Worm (Caenorhabditis elegans) whole organism, L1 larva: ENCODE measurements around the gene ptp-3.
A peak's percentile ranks its signal among the peaks of the same experiment; 100 is the strongest.

Source experiments
- C04F5.9 ChIP-seq: sonication (generic microtip); optimal IDR thresholded peaks from 2 replicates; lab custom pipeline; 2016; ENCODE audit warnings: missing genetic modification characterization, missing compliant biosample characterization
- C16A3.4 ChIP-seq: fragments of 150-350 bp; optimal IDR thresholded peaks from 2 replicates; lab custom pipeline; 2014; ENCODE audit warnings: missing biosample characterization, missing genetic modification characterization
- F16B12.6 ChIP-seq: fragments of 150-350 bp; optimal IDR thresholded peaks from 2 replicates; lab custom pipeline; 2014; ENCODE audit warnings: missing biosample characterization, missing genetic modification characterization
- aha-1 ChIP-seq: fragments of 150-350 bp; optimal IDR thresholded peaks from 2 replicates; lab custom pipeline; 2014; ENCODE audit warnings: missing biosample characterization, missing genetic modification characterization
- aly-2 ChIP-seq: fragments of 150-350 bp; optimal IDR thresholded peaks from 2 replicates; lab custom pipeline; 2014; ENCODE audit warnings: missing biosample characterization, missing genetic modification characterization
- ama-1 ChIP-seq: fragments of 150-350 bp; optimal IDR thresholded peaks from 2 replicates; lab custom pipeline; 2014
- ceh-8 ChIP-seq: fragments of 200-800 bp; sonication (Bioruptor generic); optimal IDR thresholded peaks from 2 replicates; lab custom pipeline; 2018; ENCODE audit warnings: mild to moderate bottlenecking, missing genetic modification characterization, moderate library complexity, missing compliant biosample characterization
- ceh-88 ChIP-seq: fragments of 200-800 bp; sonication (Bioruptor generic); IDR thresholded peaks from 2 replicates; pipeline ENCODE4 v1.3.6; 2022; ENCODE audit warnings: missing genetic modification characterization, missing compliant biosample characterization
- ces-1 ChIP-seq: fragments of 150-350 bp; optimal IDR thresholded peaks from 2 replicates; lab custom pipeline; 2014; ENCODE audit warnings: missing biosample characterization, missing genetic modification reagents, missing genetic modification characterization
- dpl-1 ChIP-seq, 3 experiments: fragments of 150-350 bp in 2 of 3; sonication (generic microtip) in 1 of 3; optimal IDR thresholded peaks; 2 replicates each; lab custom pipeline; 2014 to 2017; ENCODE audit warnings: missing biosample characterization in 3 of 3, missing genetic modification characterization in 3 of 3, missing genetic modification reagents in 3 of 3
- dsc-1 ChIP-seq: sonication (generic microtip); optimal IDR thresholded peaks from 2 replicates; lab custom pipeline; 2016; ENCODE audit warnings: mild to moderate bottlenecking, missing genetic modification characterization, missing compliant biosample characterization
- efl-1 ChIP-seq, 4 experiments: fragments of 150-350 bp; optimal IDR thresholded peaks in 3 of 4; peaks in 1 of 4; 1 replicate in 1 of 4; 2 replicates in 3 of 4; lab custom pipeline; 2014; ENCODE audit warnings: missing biosample characterization in 2 of 4, missing genetic modification characterization in 2 of 4, missing genetic modification reagents in 2 of 4
- efl-3 ChIP-seq: fragments of 200-800 bp; sonication (Bioruptor generic); optimal IDR thresholded peaks from 2 replicates; lab custom pipeline; 2018; ENCODE audit warnings: mild to moderate bottlenecking, missing genetic modification characterization, missing compliant biosample characterization
- egl-13 ChIP-seq: sonication (generic microtip); optimal IDR thresholded peaks from 2 replicates; lab custom pipeline; 2016; ENCODE audit warnings: missing genotype, missing genetic modification reagents, missing genetic modification characterization, missing compliant biosample characterization
- egl-27 ChIP-seq, 2 experiments: fragments of 150-350 bp in 1 of 2; sonication (generic microtip); optimal IDR thresholded peaks; 3 replicates each; lab custom pipeline; 2017 to 2018; ENCODE audit warnings: missing biosample characterization in 2 of 2, missing genetic modification characterization in 2 of 2, missing genetic modification reagents in 2 of 2
- elt-2 ChIP-seq: sonication (generic microtip); optimal IDR thresholded peaks from 2 replicates; lab custom pipeline; 2016; ENCODE audit warnings: missing genetic modification characterization, mild to moderate bottlenecking, inconsistent platforms, missing compliant biosample characterization, missing genetic modification reagents
- elt-3 ChIP-seq, 6 experiments: fragments of 150-350 bp in 1 of 6; sonication (generic microtip); optimal IDR thresholded peaks; 2 replicates each; lab custom pipeline; 2017 to 2018; ENCODE audit warnings: missing biosample characterization in 6 of 6, missing genetic modification characterization in 6 of 6, inconsistent platforms in 1 of 6
- fkh-4 ChIP-seq: sonication (generic microtip); optimal IDR thresholded peaks from 2 replicates; lab custom pipeline; 2016; ENCODE audit warnings: missing compliant biosample characterization, missing genetic modification characterization, borderline replicate concordance
- fkh-8 ChIP-seq: sonication (generic microtip); optimal IDR thresholded peaks from 2 replicates; lab custom pipeline; 2016; ENCODE audit warnings: mild to moderate bottlenecking, missing genetic modification characterization, missing compliant biosample characterization
- fos-1 ChIP-seq: fragments of 150-350 bp; optimal IDR thresholded peaks from 2 replicates; lab custom pipeline; 2014; ENCODE audit warnings: missing biosample characterization, missing genetic modification characterization
- grh-1 ChIP-seq: fragments of 200-800 bp; sonication (Bioruptor generic); IDR thresholded peaks from 2 replicates; pipeline ENCODE4 v1.3.6; 2022; ENCODE audit warnings: missing genetic modification reagents, missing genetic modification characterization, missing compliant biosample characterization
- hlh-17 ChIP-seq: fragments of 200-800 bp; sonication (Bioruptor generic); optimal IDR thresholded peaks from 2 replicates; lab custom pipeline; 2018; ENCODE audit warnings: missing genetic modification characterization, mild to moderate bottlenecking, missing compliant biosample characterization, moderate library complexity, borderline replicate concordance
- hpl-2 ChIP-seq: fragments of 150-350 bp; optimal IDR thresholded peaks from 2 replicates; lab custom pipeline; 2014; ENCODE audit warnings: missing biosample characterization, missing genetic modification reagents, missing genetic modification characterization
- irx-1 ChIP-seq: sonication (generic microtip); optimal IDR thresholded peaks from 2 replicates; lab custom pipeline; 2016; ENCODE audit warnings: missing genetic modification characterization, missing compliant biosample characterization
- isw-1 ChIP-seq: fragments of 200-800 bp; sonication (Bioruptor generic); IDR thresholded peaks from 2 replicates; pipeline ENCODE4 v1.3.6; 2022; ENCODE audit warnings: missing genetic modification characterization, missing compliant biosample characterization
- jun-1 ChIP-seq: fragments of 150-350 bp; optimal IDR thresholded peaks from 2 replicates; lab custom pipeline; 2014; ENCODE audit warnings: missing biosample characterization, missing genetic modification reagents, missing genetic modification characterization
- lin-14 ChIP-seq: fragments of 200-800 bp; sonication (Bioruptor generic); optimal IDR thresholded peaks from 2 replicates; lab custom pipeline; 2018; ENCODE audit warnings: mild to moderate bottlenecking, missing genetic modification characterization, moderate library complexity, missing compliant biosample characterization
- lin-15B ChIP-seq: fragments of 150-350 bp; sonication (generic microtip); optimal IDR thresholded peaks from 3 replicates; lab custom pipeline; 2014; ENCODE audit warnings: missing biosample characterization, missing genetic modification characterization
- lir-3 ChIP-seq: sonication (generic microtip); optimal IDR thresholded peaks from 2 replicates; lab custom pipeline; 2016; ENCODE audit warnings: mild to moderate bottlenecking, missing genetic modification characterization, moderate library complexity, missing compliant biosample characterization; ENCODE audit not compliant: poor library complexity
- mab-9 ChIP-seq: fragments of 200-800 bp; sonication (Bioruptor generic); IDR thresholded peaks from 2 replicates; pipeline ENCODE4 v1.3.6; 2022; ENCODE audit warnings: missing genetic modification reagents, missing genetic modification characterization, missing compliant biosample characterization
- mdl-1 ChIP-seq, 2 experiments: fragments of 150-350 bp; optimal IDR thresholded peaks; 2 replicates each; lab custom pipeline; 2014 to 2017; ENCODE audit warnings: missing biosample characterization in 2 of 2, missing genetic modification characterization in 2 of 2, inconsistent platforms in 1 of 2
- mep-1 ChIP-seq: fragments of 150-350 bp; optimal IDR thresholded peaks from 2 replicates; lab custom pipeline; 2014; ENCODE audit warnings: missing biosample characterization, missing genetic modification characterization
- nhr-19 ChIP-seq: fragments of 200-800 bp; sonication (Bioruptor generic); conservative IDR thresholded peaks from 2 replicates; pipeline ENCODE4 v1.3.6; 2022; ENCODE audit warnings: missing genetic modification characterization, missing compliant biosample characterization
- nhr-28 ChIP-seq: fragments of 150-350 bp; optimal IDR thresholded peaks from 2 replicates; lab custom pipeline; 2014; ENCODE audit warnings: missing biosample characterization, missing genetic modification characterization
- nhr-47 ChIP-seq: sonication (generic microtip); optimal IDR thresholded peaks from 2 replicates; lab custom pipeline; 2016; ENCODE audit warnings: mild to moderate bottlenecking, missing genetic modification characterization, moderate library complexity, missing compliant biosample characterization
- nhr-76 ChIP-seq: sonication (generic microtip); optimal IDR thresholded peaks from 2 replicates; lab custom pipeline; 2017; ENCODE audit warnings: missing biosample characterization, missing genetic modification characterization
- nhr-85 ChIP-seq: sonication (generic microtip); peaks from one replicate; lab custom pipeline; 2016; ENCODE audit warnings: missing genetic modification characterization, inconsistent platforms, missing compliant biosample characterization
- nhr-90 ChIP-seq: sonication (generic microtip); optimal IDR thresholded peaks from 2 replicates; lab custom pipeline; 2016; ENCODE audit warnings: mild to moderate bottlenecking, missing genetic modification characterization, missing compliant biosample characterization; ENCODE audit not compliant: poor library complexity
- pag-3 ChIP-seq: sonication (generic microtip); optimal IDR thresholded peaks from 2 replicates; lab custom pipeline; 2017; ENCODE audit warnings: missing genetic modification characterization, mild to moderate bottlenecking, missing compliant biosample characterization, antibody characterized with exemption, borderline replicate concordance; ENCODE audit not compliant: insufficient read depth
- pax-3 ChIP-seq: fragments of 200-800 bp; sonication (Bioruptor generic); optimal IDR thresholded peaks from 2 replicates; lab custom pipeline; 2018; ENCODE audit warnings: mild to moderate bottlenecking, missing genetic modification characterization, moderate library complexity, missing compliant biosample characterization
- rnt-1 ChIP-seq: sonication (generic microtip); optimal IDR thresholded peaks from 2 replicates; lab custom pipeline; 2016; ENCODE audit warnings: mild to moderate bottlenecking, missing genetic modification characterization, moderate library complexity, missing compliant biosample characterization
- skn-1 ChIP-seq: fragments of 150-350 bp; optimal IDR thresholded peaks from 2 replicates; lab custom pipeline; 2014; ENCODE audit warnings: missing biosample characterization, missing genetic modification characterization
- snpc-4 ChIP-seq: fragments of 150-350 bp; optimal IDR thresholded peaks from 2 replicates; lab custom pipeline; 2014; ENCODE audit warnings: missing biosample characterization, missing genetic modification characterization
- swsn-7 ChIP-seq: sonication (generic microtip); optimal IDR thresholded peaks from 2 replicates; lab custom pipeline; 2016; ENCODE audit warnings: missing genetic modification characterization, missing compliant biosample characterization
- tbx-2 ChIP-seq: sonication (generic microtip); optimal IDR thresholded peaks from 2 replicates; lab custom pipeline; 2016; ENCODE audit warnings: missing genetic modification characterization, missing compliant biosample characterization
- unc-130 ChIP-seq: fragments of 150-350 bp; optimal IDR thresholded peaks from 2 replicates; lab custom pipeline; 2017; ENCODE audit warnings: missing biosample characterization, missing genetic modification characterization, inconsistent platforms
- unc-30 ChIP-seq: sonication (generic microtip); optimal IDR thresholded peaks from 2 replicates; lab custom pipeline; 2017; ENCODE audit warnings: missing biosample characterization, missing genetic modification characterization
- unc-86 ChIP-seq: sonication (generic microtip); optimal IDR thresholded peaks from 2 replicates; lab custom pipeline; 2016; ENCODE audit warnings: missing genetic modification characterization, missing compliant biosample characterization
- unc-98 ChIP-seq: fragments of 200-800 bp; sonication (Bioruptor generic); IDR thresholded peaks from 2 replicates; pipeline ENCODE4 v1.3.6; 2022; ENCODE audit warnings: missing genetic modification characterization, missing compliant biosample characterization
- xbp-1 ChIP-seq: sonication (generic microtip); optimal IDR thresholded peaks from 2 replicates; lab custom pipeline; 2016; ENCODE audit warnings: missing genetic modification characterization, missing compliant biosample characterization
- zag-1 ChIP-seq: fragments of 150-350 bp; optimal IDR thresholded peaks from 2 replicates; lab custom pipeline; 2014; ENCODE audit warnings: missing biosample characterization, missing genetic modification characterization
- zip-4 ChIP-seq: fragments of 200-800 bp; sonication (Bioruptor generic); optimal IDR thresholded peaks from 2 replicates; lab custom pipeline; 2018; ENCODE audit warnings: mild to moderate bottlenecking, missing genetic modification characterization, moderate library complexity, missing compliant biosample characterization

Gene ptp-3

DNA sequence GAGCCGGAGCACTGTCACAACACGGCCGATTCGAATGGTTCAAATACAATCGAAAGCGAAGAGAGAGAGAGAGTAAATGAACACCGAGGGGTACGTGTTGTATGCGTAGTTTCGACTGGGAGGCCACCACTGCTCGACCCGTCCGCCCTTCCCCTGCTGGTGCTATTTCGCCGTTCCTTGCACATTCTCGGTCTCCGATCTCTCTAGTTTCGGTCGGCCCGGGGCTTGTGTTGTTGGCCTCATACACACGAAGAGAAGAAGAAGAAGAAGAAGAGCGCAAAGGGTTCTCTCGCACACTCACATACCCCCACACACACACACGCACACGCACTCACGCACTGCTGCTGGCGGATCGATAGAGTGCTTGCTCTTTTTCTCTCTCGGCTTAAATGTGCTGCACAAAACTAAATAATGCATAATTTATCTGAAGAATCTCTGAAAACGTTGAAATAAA is 67.6 kb downstream of the ptp-3 start:
- TF ChIP-seq fkh-4 (no peak), ceh-8 (GFP tag; lab: Kevin White, UChicago) (peak; percentile 65), C16A3.4 (peak; percentile 51), lin-14 (GFP tag; lab: Kevin White, UChicago) (peak; percentile 95), elt-3 (tag; optimal IDR thresholded peaks at IDR 0.05; lab: Kevin White, UChicago) (no peak), nhr-76 (tag; lab: Kevin White, UChicago) (no peak), pag-3 (tag; lab: Kevin White, UChicago) (peak; percentile 12), nhr-85 (tag; lab: Kevin White, UChicago) (peak; percentile 52), snpc-4 (tag; lab: Kevin White, UChicago) (peak; percentile 4), nhr-19 (GFP tag; lab: Robert Waterston, UW) (peak; percentile 35), nhr-90 (tag; lab: Kevin White, UChicago) (peak; percentile 22), lin-15B (tag; lab: Kevin White, UChicago) (no peak), fos-1 (tag; lab: Kevin White, UChicago) (no peak), F16B12.6 (tag; lab: Kevin White, UChicago) (peak; percentile 36), lir-3 (tag; lab: Kevin White, UChicago) (peak; percentile 43), swsn-7 (tag; lab: Kevin White, UChicago) (peak; percentile 67), dsc-1 (tag; lab: Kevin White, UChicago) (peak; percentile 56), jun-1 (tag; lab: Kevin White, UChicago) (peak; percentile 76), pax-3 (peak; percentile 1), tbx-2 (tag; lab: Kevin White, UChicago) (peak; percentile 58), nhr-28 (tag; lab: Kevin White, UChicago) (no peak), mep-1 (tag; lab: Kevin White, UChicago) (peak; percentile 61), aly-2 (tag; lab: Kevin White, UChicago) (no peak), unc-86 (tag; lab: Kevin White, UChicago) (peak; percentile 75), aha-1 (tag; lab: Kevin White, UChicago) (no peak), nhr-47 (peak; percentile 68), xbp-1 (tag; lab: Kevin White, UChicago) (peak; percentile 49), mab-9 (GFP tag; lab: Robert Waterston, UW) (0 out of 2 replicates have a peak, but pooled peaks have one; percentile 50), isw-1 (peak; percentile 30; the same call in 1 of the 2 replicates), skn-1 (tag; lab: Kevin White, UChicago) (peak; percentile 46), ces-1 (GFP tag; lab: Kevin White, UChicago) (no peak), unc-98 (no peak), dpl-1 (GFP tag; optimal IDR thresholded peaks at IDR 0.05; lab: Kevin White, UChicago) (peak; percentile 32 to 43 (median 35)), hpl-2 (GFP tag; lab: Kevin White, UChicago) (peak; percentile 6), irx-1 (tag; lab: Kevin White, UChicago) (peak; percentile 25), egl-27 (tag; optimal IDR thresholded peaks at IDR 0.05; lab: Kevin White, UChicago) (peak; percentile 0 to 30), C04F5.9 (tag; lab: Kevin White, UChicago) (no peak), grh-1 (no peak), rnt-1 (peak; percentile 56), elt-2 (peak; percentile 26), mdl-1 (tag; optimal IDR thresholded peaks at IDR 0.05; lab: Kevin White, UChicago) (peak in 1 of 2 experiments; percentile 28), hlh-17 (GFP tag; lab: Kevin White, UChicago) (no peak), egl-13 (tag; lab: Kevin White, UChicago) (peak; percentile 54), efl-1 (optimal IDR thresholded peaks at IDR 0.05; lab: Kevin White, UChicago) (peak; percentile 57 to 60), efl-1 (GFP tag; optimal IDR thresholded peaks at IDR 0.05 in 1 of 2; lab: Kevin White, UChicago) (peak; percentile 35 to 94), unc-30 (tag; lab: Kevin White, UChicago) (no peak), zag-1 (tag; lab: Kevin White, UChicago) (no peak), ceh-88 (GFP tag; lab: Robert Waterston, UW) (no peak), zip-4 (GFP tag; lab: Kevin White, UChicago) (peak; percentile 4), ama-1 (lab: Kevin White, UChicago) (no peak), unc-130 (tag; lab: Kevin White, UChicago) (peak; percentile 45), fkh-8 (peak; percentile 86), efl-3 (GFP tag; lab: Kevin White, UChicago) (no peak)
